Worm (Caenorhabditis elegans) whole organism, L4 larva: ENCODE data around the gene ceh-89.
A peak's percentile ranks its signal among the peaks of the same experiment; 100 is the strongest.

Experiments used
- F10B5.3 ChIP-seq: sonication (generic microtip); optimal IDR thresholded peaks from 2 replicates; lab custom pipeline; 2016; ENCODE audit warnings: mild to moderate bottlenecking, missing genetic modification characterization, missing compliant biosample characterization
- F44E2.7 ChIP-seq: fragments of 200-800 bp; sonication (Bioruptor generic); IDR thresholded peaks from 2 replicates; pipeline ENCODE4 v2.1.2; 2022; ENCODE audit warnings: missing genetic modification characterization, missing compliant biosample characterization
- F49E8.2 ChIP-seq: sonication (generic microtip); optimal IDR thresholded peaks from 2 replicates; lab custom pipeline; 2016; ENCODE audit warnings: missing compliant biosample characterization, mild to moderate bottlenecking, missing genetic modification characterization, borderline replicate concordance
- R02D3.7 ChIP-seq: fragments of 150-350 bp; sonication (generic microtip); optimal IDR thresholded peaks from 3 replicates; lab custom pipeline; 2014; ENCODE audit warnings: missing biosample characterization, missing genetic modification characterization
- T20F7.1 ChIP-seq: fragments of 200-800 bp; sonication (Bioruptor generic); optimal IDR thresholded peaks from 2 replicates; lab custom pipeline; 2018; ENCODE audit warnings: mild to moderate bottlenecking, missing genetic modification characterization, missing compliant biosample characterization
- Y105C5A.15 ChIP-seq: fragments of 200-800 bp; sonication (Bioruptor generic); IDR thresholded peaks from 2 replicates; pipeline ENCODE4 v1.3.6; 2022; ENCODE audit warnings: missing genetic modification characterization, missing compliant biosample characterization
- Y48G9A.11 ChIP-seq: fragments of 200-800 bp; sonication (Bioruptor generic); IDR thresholded peaks from 2 replicates; pipeline ENCODE4 v1.3.6; 2022; ENCODE audit warnings: missing genetic modification reagents, missing genetic modification characterization, missing compliant biosample characterization
- ZK337.2 ChIP-seq: fragments of 200-800 bp; sonication (Bioruptor generic); IDR thresholded peaks from 2 replicates; pipeline ENCODE4 v1.3.6; 2022; ENCODE audit warnings: missing genetic modification reagents, missing genetic modification characterization, missing compliant biosample characterization
- aha-1 ChIP-seq: fragments of 150-350 bp; peaks from one replicate; lab custom pipeline; 2014; ENCODE audit warnings: missing biosample characterization, missing genetic modification characterization
- ceh-20 ChIP-seq: fragments of 200-800 bp; sonication (Bioruptor generic); IDR thresholded peaks from 2 replicates; pipeline ENCODE4 v1.3.6; 2022; ENCODE audit warnings: missing genetic modification reagents, missing genetic modification characterization, missing compliant biosample characterization
- ceh-28 ChIP-seq: fragments of 150-350 bp; optimal IDR thresholded peaks from 2 replicates; lab custom pipeline; 2014; ENCODE audit warnings: missing biosample characterization, missing genetic modification reagents, missing genetic modification characterization
- ceh-32 ChIP-seq: sonication (generic microtip); optimal IDR thresholded peaks from 2 replicates; lab custom pipeline; 2016; ENCODE audit warnings: mild to moderate bottlenecking, missing genetic modification characterization, missing compliant biosample characterization; ENCODE audit not compliant: poor library complexity
- ceh-44 ChIP-seq: fragments of 200-800 bp; sonication (Bioruptor generic); IDR thresholded peaks from 2 replicates; pipeline ENCODE4 v1.3.6; 2022; ENCODE audit warnings: missing genetic modification reagents, missing genetic modification characterization, missing compliant biosample characterization
- cey-2 ChIP-seq: sonication (generic microtip); optimal IDR thresholded peaks from 3 replicates; lab custom pipeline; 2017; ENCODE audit warnings: missing genetic modification characterization, mild to moderate bottlenecking, missing compliant biosample characterization, antibody characterized with exemption, borderline replicate concordance; ENCODE audit not compliant: insufficient read depth
- daf-12 ChIP-seq: fragments of 150-350 bp; optimal IDR thresholded peaks from 2 replicates; lab custom pipeline; 2014; ENCODE audit warnings: missing biosample characterization, missing genetic modification reagents, missing genetic modification characterization
- daf-19 ChIP-seq: fragments of 200-800 bp; sonication (Bioruptor generic); conservative IDR thresholded peaks from 2 replicates; pipeline ENCODE4 v1.3.6; 2022; ENCODE audit warnings: missing genetic modification characterization, missing compliant biosample characterization
- daf-8 ChIP-seq: fragments of 200-800 bp; sonication (Bioruptor generic); IDR thresholded peaks from 2 replicates; pipeline ENCODE4 v1.3.6; 2022; ENCODE audit warnings: missing genetic modification characterization, missing compliant biosample characterization
- dmd-8 ChIP-seq: fragments of 200-800 bp; sonication (Bioruptor generic); IDR thresholded peaks from 2 replicates; pipeline ENCODE4 v1.3.6; 2022; ENCODE audit warnings: missing genetic modification characterization, missing compliant biosample characterization
- dpl-1 ChIP-seq: fragments of 150-350 bp; optimal IDR thresholded peaks from 2 replicates; lab custom pipeline; 2014; ENCODE audit warnings: missing biosample characterization, missing genetic modification reagents, missing genetic modification characterization
- duxl-1 ChIP-seq: sonication (generic microtip); optimal IDR thresholded peaks from 2 replicates; lab custom pipeline; 2016; ENCODE audit warnings: mild to moderate bottlenecking, missing genetic modification characterization, moderate library complexity, missing compliant biosample characterization; ENCODE audit not compliant: poor library complexity
- egl-27 ChIP-seq: sonication (generic microtip); optimal IDR thresholded peaks from 3 replicates; lab custom pipeline; 2017; ENCODE audit warnings: missing biosample characterization, missing genetic modification reagents, missing genetic modification characterization
- hlh-30 ChIP-seq: sonication (generic microtip); optimal IDR thresholded peaks from 2 replicates; lab custom pipeline; 2017; ENCODE audit warnings: antibody characterized with exemption, mild to moderate bottlenecking, missing genetic modification characterization, missing compliant biosample characterization; ENCODE audit not compliant: insufficient read depth
- hmg-1.1 ChIP-seq: fragments of 200-800 bp; sonication (Bioruptor generic); IDR thresholded peaks from 2 replicates; pipeline ENCODE4 v1.3.6; 2022; ENCODE audit warnings: missing genetic modification reagents, missing genetic modification characterization, missing compliant biosample characterization
- lir-3 ChIP-seq: sonication (generic microtip); optimal IDR thresholded peaks from 2 replicates; lab custom pipeline; 2016; ENCODE audit warnings: mild to moderate bottlenecking, missing genetic modification characterization, missing compliant biosample characterization
- madf-5 ChIP-seq, 2 experiments: fragments of 200-800 bp; sonication (Bioruptor generic); IDR thresholded peaks; 2 replicates each; pipeline ENCODE4 v1.3.6; 2022; ENCODE audit warnings: missing compliant biosample characterization in 2 of 2, missing genetic modification characterization in 2 of 2
- mes-2 ChIP-seq: sonication (generic microtip); optimal IDR thresholded peaks from 2 replicates; lab custom pipeline; 2016; ENCODE audit warnings: missing genotype, mild to moderate bottlenecking, missing genetic modification characterization, missing compliant biosample characterization; ENCODE audit not compliant: poor library complexity, severe bottlenecking
- mxl-3 ChIP-seq: fragments of 200-800 bp; sonication (Bioruptor generic); optimal IDR thresholded peaks from 2 replicates; lab custom pipeline; 2018; ENCODE audit warnings: mild to moderate bottlenecking, missing genetic modification characterization, missing compliant biosample characterization
- nhr-102 ChIP-seq: sonication (generic microtip); optimal IDR thresholded peaks from 2 replicates; lab custom pipeline; 2016; ENCODE audit warnings: mild to moderate bottlenecking, missing genetic modification characterization, moderate library complexity, missing compliant biosample characterization
- nhr-11 ChIP-seq: fragments of 150-350 bp; optimal IDR thresholded peaks from 2 replicates; lab custom pipeline; 2014; ENCODE audit warnings: missing biosample characterization, missing genetic modification characterization
- nhr-237 ChIP-seq: sonication (generic microtip); optimal IDR thresholded peaks from 2 replicates; lab custom pipeline; 2017; ENCODE audit warnings: missing biosample characterization, missing genetic modification characterization
- nhr-25 ChIP-seq: sonication (generic microtip); optimal IDR thresholded peaks from 2 replicates; lab custom pipeline; 2017; ENCODE audit warnings: missing genetic modification characterization, mild to moderate bottlenecking, missing compliant biosample characterization, antibody characterized with exemption, moderate library complexity, borderline replicate concordance; ENCODE audit not compliant: insufficient read depth
- nhr-48 ChIP-seq: sonication (generic microtip); optimal IDR thresholded peaks from 2 replicates; lab custom pipeline; 2016; ENCODE audit warnings: mild to moderate bottlenecking, missing genetic modification characterization, missing compliant biosample characterization
- nhr-6 ChIP-seq: fragments of 150-350 bp; optimal IDR thresholded peaks from 2 replicates; lab custom pipeline; 2014; ENCODE audit warnings: missing biosample characterization, missing genetic modification characterization
- nhr-77 ChIP-seq: fragments of 150-350 bp; optimal IDR thresholded peaks from 2 replicates; lab custom pipeline; 2014; ENCODE audit warnings: missing biosample characterization, missing genetic modification characterization
- pha-4 ChIP-seq, 2 experiments: fragments of 150-350 bp in 1 of 2; fragments of 200-800 bp in 1 of 2; sonication (Bioruptor generic) in 1 of 2; IDR thresholded peaks in 1 of 2; optimal IDR thresholded peaks in 1 of 2; 2 replicates each; pipeline versions ENCODE4 v1.3.6 to Lab custom; 2014 to 2022; ENCODE audit warnings: missing genetic modification characterization in 2 of 2, missing genetic modification reagents in 2 of 2, missing biosample characterization in 1 of 2, missing compliant biosample characterization in 1 of 2
- saeg-2 ChIP-seq: fragments of 200-800 bp; sonication (Bioruptor generic); IDR thresholded peaks from 2 replicates; pipeline ENCODE4 v1.3.6; 2022; ENCODE audit warnings: missing genetic modification reagents, missing genetic modification characterization, missing compliant biosample characterization
- sdz-12 ChIP-seq: fragments of 200-800 bp; sonication (Bioruptor generic); optimal IDR thresholded peaks from 2 replicates; lab custom pipeline; 2018; ENCODE audit warnings: mild to moderate bottlenecking, missing genetic modification characterization, missing compliant biosample characterization
- spr-1 ChIP-seq: sonication (generic microtip); optimal IDR thresholded peaks from 2 replicates; lab custom pipeline; 2016; ENCODE audit warnings: mild to moderate bottlenecking, missing genetic modification characterization, missing compliant biosample characterization
- spr-3 ChIP-seq: fragments of 200-800 bp; sonication (Bioruptor generic); optimal IDR thresholded peaks from 2 replicates; lab custom pipeline; 2018; ENCODE audit warnings: mild to moderate bottlenecking, missing genetic modification characterization, missing compliant biosample characterization
- tag-97 ChIP-seq: fragments of 200-800 bp; sonication (Bioruptor generic); IDR thresholded peaks from 2 replicates; pipeline ENCODE4 v1.3.6; 2022; ENCODE audit warnings: missing genetic modification characterization, missing compliant biosample characterization
- unc-62 ChIP-seq, 3 experiments: fragments of 150-350 bp in 1 of 3; sonication (generic microtip); optimal IDR thresholded peaks in 2 of 3; peaks in 1 of 3; 1 replicate in 1 of 3; 2 replicates in 2 of 3; lab custom pipeline; 2014 to 2017; ENCODE audit warnings: missing biosample characterization in 3 of 3, missing genetic modification characterization in 3 of 3, missing genetic modification reagents in 3 of 3, missing genotype in 1 of 3
- zag-1 ChIP-seq: fragments of 150-350 bp; optimal IDR thresholded peaks from 2 replicates; lab custom pipeline; 2014; ENCODE audit warnings: missing biosample characterization, missing genetic modification characterization
- zfp-2 ChIP-seq: sonication (generic microtip); optimal IDR thresholded peaks from 2 replicates; lab custom pipeline; 2016; ENCODE audit warnings: mild to moderate bottlenecking, missing genetic modification characterization, missing compliant biosample characterization
- zip-11 ChIP-seq: fragments of 200-800 bp; sonication (Bioruptor generic); IDR thresholded peaks from 2 replicates; pipeline ENCODE4 v1.3.6; 2022; ENCODE audit warnings: missing genetic modification characterization, missing compliant biosample characterization

Gene ceh-89

DNA sequence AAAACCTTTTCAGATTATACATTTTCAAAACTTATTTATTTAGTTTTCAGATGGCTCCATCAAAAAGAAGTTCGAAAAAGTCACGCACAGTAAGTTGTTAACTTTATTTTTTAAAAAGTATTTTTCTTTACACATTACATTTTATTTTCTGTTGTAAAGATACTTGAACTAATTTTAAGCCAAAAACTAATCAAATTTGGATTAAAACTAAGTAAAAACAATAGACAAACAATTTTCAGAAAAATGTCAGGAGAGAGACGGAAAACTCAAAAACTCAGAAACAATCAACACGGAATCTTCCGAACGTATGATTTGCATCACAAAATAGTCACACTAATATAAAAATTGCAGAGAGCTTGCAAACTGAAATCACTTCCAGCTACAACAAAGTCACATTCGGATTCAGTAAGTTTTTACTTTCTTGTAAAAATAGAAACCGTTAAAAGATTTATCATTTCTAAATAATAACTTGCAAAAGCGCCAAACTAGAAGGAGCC, at the start of gene ceh-89:
Gene ceh-89, plus strand, starts transcription at position 51 of the 497 bp plus-strand sequence.
- no peak for TF ChIP-seq duxl-1 (tag; lab: Kevin White, UChicago)
- peak; percentile 95 for TF ChIP-seq aha-1 (tag; lab: Kevin White, UChicago)
- TF ChIP-seq, all 104 proteins: peak for 1

DNA sequence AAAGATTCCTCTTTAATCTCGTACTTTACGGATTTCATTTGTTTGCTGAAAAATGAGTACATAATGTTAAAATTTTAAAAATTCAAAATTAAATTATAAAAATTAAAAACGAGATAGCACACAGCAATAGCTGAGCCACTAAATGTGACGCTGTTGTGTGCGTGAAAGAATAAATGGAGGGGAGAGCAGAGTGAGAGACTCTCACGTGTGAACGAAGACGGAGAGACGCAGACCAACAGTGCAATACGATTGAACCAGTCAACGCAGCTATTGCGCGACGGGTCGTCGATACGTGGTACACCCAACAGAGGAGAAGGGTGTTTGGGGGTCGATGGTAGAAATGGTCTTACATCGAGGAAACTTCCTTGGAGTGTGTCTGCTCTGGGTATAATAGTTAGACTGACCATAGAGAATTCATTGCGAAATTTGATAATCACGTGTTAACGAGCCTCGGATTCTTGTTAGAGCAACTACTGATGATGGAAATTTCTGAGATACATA, 43.1 kb upstream of the ceh-89 start, which contains the start of gene F16B12.4:
Gene F16B12.4, minus strand, starts transcription at position 51 of the 501 bp plus-strand sequence.
- TF ChIP-seq duxl-1 (tag; lab: Kevin White, UChicago) (no peak), hmg-1.1 (GFP tag; lab: Robert Waterston, UW) (peak; percentile 53), nhr-237 (tag; lab: Kevin White, UChicago) (no peak), nhr-48 (tag; lab: Kevin White, UChicago) (no peak), mxl-3 (GFP tag; lab: Kevin White, UChicago) (no peak), ceh-20 (GFP tag; lab: Robert Waterston, UW) (no peak), tag-97 (no peak), dmd-8 (GFP tag; lab: Robert Waterston, UW) (peak; percentile 52; the same call in 1 of the 2 replicates), madf-5 (GFP tag; IDR thresholded peaks at IDR 0.05; lab: Robert Waterston, UW) (no peak), daf-19 (GFP tag; lab: Robert Waterston, UW) (no peak), ZK337.2 (GFP tag; lab: Robert Waterston, UW) (no peak), zag-1 (tag; lab: Kevin White, UChicago) (no peak), mes-2 (no peak), hlh-30 (tag; lab: Kevin White, UChicago) (peak; percentile 66), cey-2 (tag; lab: Kevin White, UChicago) (no peak), dpl-1 (no peak), T20F7.1 (no peak), nhr-25 (tag; lab: Kevin White, UChicago) (no peak), sdz-12 (GFP tag; lab: Kevin White, UChicago) (no peak), ceh-32 (tag; lab: Kevin White, UChicago) (no peak), aha-1 (tag; lab: Kevin White, UChicago) (peak; percentile 96), Y48G9A.11 (GFP tag; lab: Robert Waterston, UW) (no peak), F10B5.3 (tag; lab: Kevin White, UChicago) (no peak)
- TF ChIP-seq, all 104 proteins: peak for 4

DNA sequence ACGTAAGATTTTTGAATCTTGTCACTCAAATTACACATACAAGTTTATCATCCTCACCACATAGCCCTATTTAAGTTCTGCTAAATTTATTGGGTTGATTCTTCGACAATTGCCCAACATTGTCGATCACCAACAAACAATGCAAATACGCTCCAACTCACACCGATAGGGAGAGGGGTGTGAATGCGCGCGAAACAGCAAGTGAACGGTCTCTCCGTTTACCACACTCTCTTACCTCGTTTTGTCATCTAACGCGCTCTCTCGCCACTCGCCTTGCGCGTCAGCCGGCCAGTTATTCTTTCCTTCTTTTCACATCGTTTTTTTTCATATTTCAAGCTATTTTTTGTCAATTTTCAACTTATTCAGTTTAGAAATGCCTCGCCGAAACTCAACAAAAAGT, 39.8 kb upstream of the ceh-89 start, which contains the start of gene F16B12.6:
Gene F16B12.6, plus strand, starts transcription at position 331 of the 400 bp plus-strand sequence.
- TF ChIP-seq lir-3 (no peak), hmg-1.1 (GFP tag; lab: Robert Waterston, UW) (peak; percentile 83), R02D3.7 (tag; lab: Kevin White, UChicago) (no peak), saeg-2 (GFP tag; lab: Robert Waterston, UW) (no peak), pha-4 (GFP tag; IDR thresholded peaks at IDR 0.05; lab: Robert Waterston, UW) (no peak), pha-4 (tag; optimal IDR thresholded peaks at IDR 0.05; lab: Kevin White, UChicago) (no peak), ceh-44 (GFP tag; lab: Robert Waterston, UW) (no peak), nhr-77 (tag; lab: Kevin White, UChicago) (peak; percentile 43), nhr-6 (tag; lab: Kevin White, UChicago) (peak; percentile 73), spr-3 (peak; percentile 0), hlh-30 (tag; lab: Kevin White, UChicago) (peak; percentile 84), zip-11 (GFP tag; lab: Robert Waterston, UW) (no peak), nhr-237 (tag; lab: Kevin White, UChicago) (no peak), F44E2.7 (no peak), daf-12 (tag; lab: Kevin White, UChicago) (no peak), nhr-102 (tag; lab: Kevin White, UChicago) (no peak), nhr-11 (peak; percentile 57), F49E8.2 (no peak), Y105C5A.15 (GFP tag; lab: Robert Waterston, UW) (no peak), egl-27 (no peak), daf-8 (no peak), unc-62 (GFP tag; optimal IDR thresholded peaks at IDR 0.05 in 1 of 2; lab: Kevin White, UChicago) (no peak), unc-62 (tag; optimal IDR thresholded peaks at IDR 0.05; lab: Kevin White, UChicago) (no peak), spr-1 (tag; lab: Kevin White, UChicago) (no peak), zfp-2 (no peak), dpl-1 (peak; percentile 90), F10B5.3 (tag; lab: Kevin White, UChicago) (no peak), ceh-28 (tag; lab: Kevin White, UChicago) (no peak)
